Worm (Caenorhabditis elegans) whole organism, L4/young adult: ENCODE results near the gene F16B4.4.

Experiments used
- W03F9.2 ChIP-seq: fragments of 150-350 bp; optimal IDR thresholded peaks from 2 replicates; lab custom pipeline; 2014; ENCODE audit warnings: missing biosample characterization, missing genetic modification characterization
- dao-5 ChIP-seq: sonication (generic microtip); optimal IDR thresholded peaks from 2 replicates; lab custom pipeline; 2016; ENCODE audit warnings: missing genotype, missing genetic modification characterization, moderate library complexity, missing compliant biosample characterization
- him-1 ChIP-seq: sonication (generic microtip); optimal IDR thresholded peaks from 2 replicates; lab custom pipeline; 2016; ENCODE audit warnings: missing genotype, missing genetic modification reagents, missing genetic modification characterization, missing compliant biosample characterization

Gene F16B4.4

ce11 chrV:1593799-1594420 is at the start of gene F16B4.4:
TSS of gene F16B4.4 (plus strand) at chrV:1594019.
- no peak for TF ChIP-seq W03F9.2
- no peak for TF ChIP-seq dao-5 (tag; lab: Kevin White, UChicago)
- TF ChIP-seq him-1 (tag; lab: Kevin White, UChicago): no peak

ce11 chrV:1545694-1546093 is 48.1 kb upstream of the F16B4.4 start, which contains the start of gene oac-32:
TSS of gene oac-32 (minus strand) at chrV:1545783.
- no peak for TF ChIP-seq him-1 (tag; lab: Kevin White, UChicago)
- no peak for TF ChIP-seq W03F9.2
- TF ChIP-seq dao-5 (tag; lab: Kevin White, UChicago): no peak

- TF ChIP-seq him-1 (tag; lab: Kevin White, UChicago): no peak
- no peak for TF ChIP-seq dao-5 (tag; lab: Kevin White, UChicago)
- TF ChIP-seq W03F9.2: no peak
Observed at ce11 chrV:1547843-1548242, 46.0 kb upstream of the F16B4.4 start, which contains the start of gene F52F10.2. TSS of gene F52F10.2 (plus strand) at chrV:1548143.

- TF ChIP-seq W03F9.2 (no peak), him-1 (tag; lab: Kevin White, UChicago) (no peak), dao-5 (tag; lab: Kevin White, UChicago) (no peak)
Observed at ce11 chrV:1550697-1551096, 43.1 kb upstream of the F16B4.4 start.

ce11 chrV:1551143-1551542 is 42.7 kb upstream of the F16B4.4 start:
- TF ChIP-seq dao-5 (tag; lab: Kevin White, UChicago): no peak
- TF ChIP-seq W03F9.2: no peak
- no peak for TF ChIP-seq him-1 (tag; lab: Kevin White, UChicago)

- TF ChIP-seq him-1 (tag; lab: Kevin White, UChicago) (no peak), W03F9.2 (no peak)
Observed at ce11 chrV:1553004-1553403, 40.8 kb upstream of the F16B4.4 start, which contains the start of gene srsx-8. TSS of gene srsx-8 (minus strand) at chrV:1553104.

ce11 chrV:1555072-1555471 is 38.7 kb upstream of the F16B4.4 start:
- no peak for TF ChIP-seq him-1 (tag; lab: Kevin White, UChicago)
- no peak for TF ChIP-seq W03F9.2
- TF ChIP-seq dao-5 (tag; lab: Kevin White, UChicago): no peak

- TF ChIP-seq dao-5 (tag; lab: Kevin White, UChicago) (no peak), him-1 (tag; lab: Kevin White, UChicago) (no peak), W03F9.2 (no peak)
Observed at ce11 chrV:1558113-1558512, 35.7 kb upstream of the F16B4.4 start.

- TF ChIP-seq dao-5 (tag; lab: Kevin White, UChicago) (no peak), him-1 (tag; lab: Kevin White, UChicago) (no peak), W03F9.2 (no peak)
Observed at ce11 chrV:1566776-1567175, 27.0 kb upstream of the F16B4.4 start, which contains the start of gene cdc-25.2. TSS of gene cdc-25.2 (plus strand) at chrV:1567076.

ce11 chrV:1569750-1570419 is 23.9 kb upstream of the F16B4.4 start:
- no peak for TF ChIP-seq him-1 (tag; lab: Kevin White, UChicago)
- TF ChIP-seq W03F9.2: no peak
- TF ChIP-seq dao-5 (tag; lab: Kevin White, UChicago): no peak

- TF ChIP-seq W03F9.2: no peak
- no peak for TF ChIP-seq dao-5 (tag; lab: Kevin White, UChicago)
- TF ChIP-seq him-1 (tag; lab: Kevin White, UChicago): no peak
Observed at ce11 chrV:1570679-1571078, 23.1 kb upstream of the F16B4.4 start.

- TF ChIP-seq W03F9.2 (no peak), dao-5 (tag; lab: Kevin White, UChicago) (no peak), him-1 (tag; lab: Kevin White, UChicago) (no peak)
Observed at ce11 chrV:1572585-1572984, 21.2 kb upstream of the F16B4.4 start.

ce11 chrV:1574599-1574998 is 19.2 kb upstream of the F16B4.4 start:
- TF ChIP-seq W03F9.2 (no peak), him-1 (tag; lab: Kevin White, UChicago) (no peak), dao-5 (tag; lab: Kevin White, UChicago) (no peak)

- TF ChIP-seq him-1 (tag; lab: Kevin White, UChicago) (no peak), dao-5 (tag; lab: Kevin White, UChicago) (no peak), W03F9.2 (no peak)
Observed at ce11 chrV:1575493-1576084, 18.2 kb upstream of the F16B4.4 start.
